Fruit fly (Drosophila melanogaster) S2 (cell line): ENCODE data around the gene CG13043.

ENCODE experiments used
- CG8478 ChIP-seq: fragments of >200 bp; optimal IDR thresholded peaks from 2 replicates; lab custom pipeline; 2018
- CTCF ChIP-seq, 2 experiments: fragments of >200 bp; optimal IDR thresholded peaks; 2 replicates each; lab custom pipeline; 2018

CG13043 gene

dm6 chr3L:16268106-16268733, 37.5 kb downstream of the CG13043 start, which contains the start of gene CG4950:
Gene CG4950, minus strand, starts transcription at chr3L:16268156.
- TF ChIP-seq CTCF (optimal IDR thresholded peaks at IDR 0.05; lab: Kevin White, UChicago): no peak
- TF ChIP-seq CG8478 (lab: Kevin White, UChicago): no peak

dm6 chr3L:16265000-16265399, 40.7 kb downstream of the CG13043 start, which contains the start of the genes CG13051 and CG13069:
Gene CG13051, minus strand, starts transcription at chr3L:16265100.
Gene CG13069, plus strand, starts transcription at chr3L:16265385.
- TF ChIP-seq CTCF (optimal IDR thresholded peaks at IDR 0.05; lab: Kevin White, UChicago) (no peak), CG8478 (lab: Kevin White, UChicago) (no peak)

DNA sequence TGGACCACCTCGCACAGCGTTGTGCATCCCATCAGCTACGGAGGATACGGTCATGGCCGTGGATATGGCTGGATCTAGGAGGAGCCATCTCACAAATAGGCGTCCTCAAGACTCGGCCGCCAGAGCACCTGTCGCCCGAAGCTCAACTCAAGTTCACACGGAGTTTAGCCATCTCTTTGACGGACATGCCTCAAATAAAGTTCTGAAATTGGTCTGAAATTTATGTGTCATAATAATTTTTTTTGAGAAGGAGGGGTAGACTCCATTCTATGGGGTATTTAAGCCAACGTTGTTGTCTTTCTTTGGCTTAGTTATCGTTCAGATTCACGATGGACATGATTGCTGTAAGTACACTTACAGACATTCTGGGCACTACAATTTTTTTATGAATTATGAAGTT, 42.6 kb downstream of the CG13043 start, which contains the start of gene CG13070:
CG13070 (plus strand) TSS at position 301 of the 400 bp plus-strand sequence.
- TF ChIP-seq CTCF (optimal IDR thresholded peaks at IDR 0.05; lab: Kevin White, UChicago): no peak
- TF ChIP-seq CG8478 (lab: Kevin White, UChicago): no peak

dm6 chr3L:16262440-16262839, 43.2 kb downstream of the CG13043 start, which contains the start of gene CG13071:
Gene CG13071, plus strand, starts transcription at chr3L:16262740.
- TF ChIP-seq CTCF (optimal IDR thresholded peaks at IDR 0.05; lab: Kevin White, UChicago) (no peak), CG8478 (lab: Kevin White, UChicago) (no peak)

- TF ChIP-seq CTCF (optimal IDR thresholded peaks at IDR 0.05; lab: Kevin White, UChicago): no peak
- TF ChIP-seq CG8478 (lab: Kevin White, UChicago): no peak
Measured at dm6 chr3L:16261505-16261904, 44.2 kb downstream of the CG13043 start, which contains the start of gene CG34247. Gene CG34247, minus strand, starts transcription at chr3L:16261605.

- TF ChIP-seq CG8478 (lab: Kevin White, UChicago): no peak
- no peak for TF ChIP-seq CTCF (optimal IDR thresholded peaks at IDR 0.05; lab: Kevin White, UChicago)
Measured at dm6 chr3L:16259552-16259951, 46.1 kb downstream of the CG13043 start, which contains the start of gene CG13053. Gene CG13053, minus strand, starts transcription at chr3L:16259722.

dm6 chr3L:16257118-16257627, 48.5 kb downstream of the CG13043 start, which contains the start of gene CG13054:
Gene CG13054, minus strand, starts transcription at chr3L:16257191.
- TF ChIP-seq CG8478 (lab: Kevin White, UChicago) (no peak), CTCF (optimal IDR thresholded peaks at IDR 0.05; lab: Kevin White, UChicago) (no peak)
